Worm (Caenorhabditis elegans): ENCODE measurements around the gene srab-9.

The srab-9 gene

ce11 chrV:3151862-3152261 lies 10.8 kb upstream of the srab-9 start, which contains the start of gene srab-6:
Gene srab-6 (minus strand): TSS chrV:3151962.
- TF ChIP-seq hlh-1 (tag; optimal IDR thresholded peaks at IDR 0.05) = no peak
- no peak for TF ChIP-seq ceh-43 (GFP tag; optimal IDR thresholded peaks at IDR 0.05)
- no peak for TF ChIP-seq ces-1 (GFP tag; optimal IDR thresholded peaks at IDR 0.05)
- no peak for TF ChIP-seq pha-4 (tag; optimal IDR thresholded peaks at IDR 0.05)
- no peak for TF ChIP-seq unc-62 (GFP tag; optimal IDR thresholded peaks at IDR 0.05)
- no peak for TF ChIP-seq lsy-2 (tag; optimal IDR thresholded peaks at IDR 0.05)
- TF ChIP-seq mab-5 (tag; optimal IDR thresholded peaks at IDR 0.05) = no peak

- TF ChIP-seq unc-39 (tag; optimal IDR thresholded peaks at IDR 0.05) = no peak
Observed at ce11 chrV:3149910-3150428, 8.9 kb upstream of the srab-9 start.

- no peak for TF ChIP-seq bed-3 (GFP tag; optimal IDR thresholded peaks at IDR 0.05)
Observed at ce11 chrV:3146932-3147331, 5.8 kb upstream of the srab-9 start, which contains the start of gene srab-11. Gene srab-11 (minus strand): TSS chrV:3147032.

ce11 chrV:3145241-3145640 lies 4.2 kb upstream of the srab-9 start:
- TF ChIP-seq ham-2 (GFP tag; optimal IDR thresholded peaks at IDR 0.05) = no peak
- no peak for TF ChIP-seq tbx-8 (GFP tag; optimal IDR thresholded peaks at IDR 0.05)
- TF ChIP-seq pha-4 (tag; optimal IDR thresholded peaks at IDR 0.05) = no peak
- TF ChIP-seq unc-39 (tag; optimal IDR thresholded peaks at IDR 0.05) = no peak
- no peak for TF ChIP-seq ces-1 (GFP tag; optimal IDR thresholded peaks at IDR 0.05)
- TF ChIP-seq sptf-1 (tag; optimal IDR thresholded peaks at IDR 0.05) = no peak
- TF ChIP-seq nhr-237 (tag; optimal IDR thresholded peaks at IDR 0.05) = no peak
- no peak for TF ChIP-seq unc-120 (tag; optimal IDR thresholded peaks at IDR 0.05; ENCODE audit: poor library complexity, severe bottlenecking)
- TF ChIP-seq ceh-39 (tag; optimal IDR thresholded peaks at IDR 0.05) = no peak
- TF ChIP-seq flh-1 (GFP tag; optimal IDR thresholded peaks at IDR 0.05) = no peak
- no peak for TF ChIP-seq ceh-83 (GFP tag; optimal IDR thresholded peaks at IDR 0.05)
- TF ChIP-seq zip-8 (tag; optimal IDR thresholded peaks at IDR 0.05) = no peak
- TF ChIP-seq mep-1 (tag; optimal IDR thresholded peaks at IDR 0.05) = no peak

ce11 chrV:3144494-3144893 lies 3.4 kb upstream of the srab-9 start, which contains the start of gene srab-10:
Gene srab-10 (minus strand): TSS chrV:3144594.
- no peak for TF ChIP-seq nhr-12 (tag; optimal IDR thresholded peaks at IDR 0.05)
- TF ChIP-seq flh-1 (GFP tag; optimal IDR thresholded peaks at IDR 0.05) = no peak
- TF ChIP-seq ceh-39 (tag; optimal IDR thresholded peaks at IDR 0.05) = no peak
- TF ChIP-seq bed-3 (GFP tag; optimal IDR thresholded peaks at IDR 0.05) = no peak
- no peak for TF ChIP-seq elt-1 (tag; optimal IDR thresholded peaks at IDR 0.05; ENCODE audit: borderline replicate concordance, insufficient read depth)
- no peak for TF ChIP-seq sptf-1 (tag; optimal IDR thresholded peaks at IDR 0.05)

- TF ChIP-seq ceh-43 (GFP tag; optimal IDR thresholded peaks at IDR 0.05) (no peak), mab-5 (tag; optimal IDR thresholded peaks at IDR 0.05) (no peak), elt-1 (tag; optimal IDR thresholded peaks at IDR 0.05; ENCODE audit: borderline replicate concordance, insufficient read depth) (no peak), tbx-8 (GFP tag; optimal IDR thresholded peaks at IDR 0.05) (no peak)
Observed at ce11 chrV:3138488-3138887, 2.6 kb downstream of the srab-9 start, which contains the start of the genes irld-3 and F02C9.1. Gene irld-3 (minus strand): TSS chrV:3138588. Gene F02C9.1 (plus strand): TSS chrV:3138703.

- no peak for TF ChIP-seq mls-2 (tag; optimal IDR thresholded peaks at IDR 0.05)
- TF ChIP-seq ham-2 (GFP tag; optimal IDR thresholded peaks at IDR 0.05) = no peak
- no peak for TF ChIP-seq unc-120 (tag; optimal IDR thresholded peaks at IDR 0.05; ENCODE audit: poor library complexity, severe bottlenecking)
- TF ChIP-seq sptf-1 (tag; optimal IDR thresholded peaks at IDR 0.05) = no peak
- TF ChIP-seq drap-1 (GFP tag; optimal IDR thresholded peaks at IDR 0.05) = no peak
- TF ChIP-seq M03D4.4 (tag; optimal IDR thresholded peaks at IDR 0.05) = no peak
- no peak for TF ChIP-seq nhr-237 (tag; optimal IDR thresholded peaks at IDR 0.05)
- TF ChIP-seq lin-13 (tag; optimal IDR thresholded peaks at IDR 0.05) = no peak
- no peak for TF ChIP-seq nhr-28 (tag; optimal IDR thresholded peaks at IDR 0.05)
- no peak for TF ChIP-seq lsy-2 (tag; optimal IDR thresholded peaks at IDR 0.05)
- no peak for TF ChIP-seq sem-2 (GFP tag; optimal IDR thresholded peaks at IDR 0.05)
- no peak for TF ChIP-seq unc-39 (tag; optimal IDR thresholded peaks at IDR 0.05)
- TF ChIP-seq ces-1 (GFP tag; optimal IDR thresholded peaks at IDR 0.05) = no peak
Observed at ce11 chrV:3133293-3133755, 7.8 kb downstream of the srab-9 start, which contains the start of gene F02C9.2. Gene F02C9.2 (plus strand): TSS chrV:3133705.

Measured in whole organism, mixed stage, embryonic.